Fruit fly (Drosophila melanogaster) whole organism, embryonic: ENCODE results near the gene Eig71Eg.

Experiments used
- CG10543 ChIP-seq: fragments of 200-800 bp; sonication (Bioruptor generic); optimal IDR thresholded peaks from 3 replicates; lab custom pipeline; 2017; ENCODE audit warnings: missing biosample characterization, mild to moderate bottlenecking, missing genetic modification characterization, moderate library complexity
- CG11456 ChIP-seq: fragments of 200-800 bp; sonication (Bioruptor generic); IDR thresholded peaks from 3 replicates; pipeline ENCODE4 v1.3.6; 2022; ENCODE audit warnings: missing biosample characterization, missing genetic modification characterization
- CG11696 ChIP-seq: fragments of 200-800 bp; sonication (Bioruptor generic); IDR thresholded peaks from 2 replicates; pipeline ENCODE4 v1.3.6; 2022; ENCODE audit warnings: missing biosample characterization, missing genetic modification characterization
- CG12236 ChIP-seq: fragments of 200-800 bp; sonication (Bioruptor generic); optimal IDR thresholded peaks from 2 replicates; lab custom pipeline; 2016; ENCODE audit warnings: missing biosample characterization, missing genetic modification characterization
- CG1233 ChIP-seq: fragments of 200-800 bp; sonication (Bioruptor generic); optimal IDR thresholded peaks from 4 replicates; lab custom pipeline; 2018; ENCODE audit warnings: missing biosample characterization, mild to moderate bottlenecking, missing genetic modification characterization
- CG13123 ChIP-seq: fragments of 200-800 bp; sonication (Bioruptor generic); optimal IDR thresholded peaks from 2 replicates; lab custom pipeline; 2016; ENCODE audit warnings: missing biosample characterization, missing genetic modification characterization
- CG1603 ChIP-seq: fragments of 200-800 bp; sonication (Bioruptor generic); optimal IDR thresholded peaks from 2 replicates; lab custom pipeline; 2019; ENCODE audit warnings: missing biosample characterization, mild to moderate bottlenecking, missing genetic modification characterization, moderate library complexity
- CG17612 ChIP-seq: fragments of 200-800 bp; sonication (Bioruptor generic); IDR thresholded peaks from 2 replicates; pipeline ENCODE4 v1.3.6; 2022; ENCODE audit warnings: missing biosample characterization, missing genetic modification characterization
- CG17829 ChIP-seq: fragments of 200-800 bp; optimal IDR thresholded peaks from 2 replicates; lab custom pipeline; 2019; ENCODE audit warnings: missing biosample characterization, mild to moderate bottlenecking, missing genetic modification characterization, moderate library complexity
- CG18764 ChIP-seq: fragments of 200-800 bp; sonication (Bioruptor generic); optimal IDR thresholded peaks from 3 replicates; lab custom pipeline; 2016; ENCODE audit warnings: missing biosample characterization, missing genetic modification characterization
- CG3281 ChIP-seq: fragments of 200-800 bp; sonication (Bioruptor generic); optimal IDR thresholded peaks from 3 replicates; lab custom pipeline; 2017; ENCODE audit warnings: missing biosample characterization, mild to moderate bottlenecking, missing genetic modification characterization
- CG3407 ChIP-seq: fragments of 200-800 bp; sonication (Bioruptor generic); optimal IDR thresholded peaks from 2 replicates; lab custom pipeline; 2018; ENCODE audit warnings: missing biosample characterization, mild to moderate bottlenecking, missing genetic modification characterization
- CG4854 ChIP-seq: fragments of 200-800 bp; sonication (Bioruptor generic); optimal IDR thresholded peaks from 2 replicates; lab custom pipeline; 2016; ENCODE audit warnings: missing biosample characterization, missing genetic modification characterization, inconsistent platforms
- CG5180 ChIP-seq: fragments of 200-800 bp; sonication (Bioruptor generic); optimal IDR thresholded peaks from 3 replicates; lab custom pipeline; 2017; ENCODE audit warnings: missing biosample characterization, missing genetic modification characterization, mild to moderate bottlenecking, moderate library complexity, missing genetic modification reagents
- CG6689 ChIP-seq: fragments of 200-800 bp; sonication (Bioruptor generic); IDR thresholded peaks from 2 replicates; pipeline ENCODE4 v1.3.6; 2022; ENCODE audit warnings: missing biosample characterization, missing genetic modification characterization
- CG7271 ChIP-seq: fragments of 200-800 bp; sonication (Bioruptor generic); optimal IDR thresholded peaks from 2 replicates; lab custom pipeline; 2018; ENCODE audit warnings: missing biosample characterization, mild to moderate bottlenecking, missing genetic modification characterization, moderate library complexity
- CG8290 ChIP-seq, 3 experiments: fragments of 200-800 bp; sonication (Bioruptor generic); optimal IDR thresholded peaks; 2 replicates each; lab custom pipeline; 2016 to 2019; ENCODE audit warnings: missing biosample characterization in 3 of 3, missing genetic modification characterization in 3 of 3, mild to moderate bottlenecking in 2 of 3, moderate library complexity in 1 of 3
- CG9727 ChIP-seq: fragments of 200-800 bp; sonication (Bioruptor generic); optimal IDR thresholded peaks from 3 replicates; lab custom pipeline; 2017; ENCODE audit warnings: missing biosample characterization, mild to moderate bottlenecking, missing genetic modification characterization
- Dad ChIP-seq: fragments of 200-800 bp; sonication (Bioruptor generic); optimal IDR thresholded peaks from 3 replicates; lab custom pipeline; 2016; ENCODE audit warnings: missing biosample characterization, missing genetic modification characterization
- Dbx ChIP-seq: fragments of 200-800 bp; sonication (Bioruptor generic); IDR thresholded peaks from 3 replicates; pipeline ENCODE4 v1.3.6; 2022; ENCODE audit warnings: missing biosample characterization, missing genetic modification characterization
- Dfd ChIP-seq, 2 experiments: fragments of >200 bp; optimal IDR thresholded peaks; 2 replicates each; lab custom pipeline; 2017; ENCODE audit warnings: missing biosample characterization in 2 of 2, missing genetic modification characterization in 2 of 2
- Dref ChIP-seq: fragments of 200-800 bp; sonication (Bioruptor generic); IDR thresholded peaks from 2 replicates; pipeline ENCODE4 v1.3.6; 2022; ENCODE audit warnings: missing biosample characterization, missing genetic modification characterization
- Drgx ChIP-seq: fragments of 200-800 bp; sonication (Bioruptor generic); IDR thresholded peaks from 2 replicates; pipeline ENCODE4 v1.3.6; 2022; ENCODE audit warnings: missing biosample characterization, missing genetic modification characterization
- Eip74EF ChIP-seq, 2 experiments: fragments of 200-800 bp in 1 of 2; fragments of >200 bp in 1 of 2; sonication (Bioruptor generic) in 1 of 2; optimal IDR thresholded peaks; 2 replicates each; lab custom pipeline; 2017 to 2019; ENCODE audit warnings: missing biosample characterization in 2 of 2, missing genetic modification characterization in 2 of 2, mild to moderate bottlenecking in 1 of 2, moderate library complexity in 1 of 2
- HmgZ ChIP-seq: fragments of 200-800 bp; sonication (Bioruptor generic); optimal IDR thresholded peaks from 2 replicates; lab custom pipeline; 2018; ENCODE audit warnings: missing biosample characterization, mild to moderate bottlenecking, missing genetic modification characterization
- Hr3 ChIP-seq: fragments of 200-800 bp; sonication (Bioruptor generic); optimal IDR thresholded peaks from 3 replicates; lab custom pipeline; 2016; ENCODE audit warnings: missing biosample characterization, missing genetic modification characterization
- PHDP ChIP-seq: fragments of 200-800 bp; sonication (Bioruptor generic); optimal IDR thresholded peaks from 3 replicates; lab custom pipeline; 2018; ENCODE audit warnings: missing biosample characterization, mild to moderate bottlenecking, missing genetic modification characterization, moderate library complexity
- Pdp1 ChIP-seq, 2 experiments: fragments of 200-800 bp; sonication (Bioruptor generic); optimal IDR thresholded peaks; 3 replicates each; lab custom pipeline; 2016; ENCODE audit warnings: missing biosample characterization in 2 of 2, missing genetic modification characterization in 2 of 2, mild to moderate bottlenecking in 1 of 2, moderate library complexity in 1 of 2
- Side ChIP-seq: fragments of 200-800 bp; sonication (Bioruptor generic); optimal IDR thresholded peaks from 2 replicates; lab custom pipeline; 2016; ENCODE audit warnings: missing biosample characterization, missing genetic modification characterization
- Stat92E ChIP-seq, 3 experiments: fragments of >200 bp in 2 of 3; fragments of 200-800 bp in 1 of 3; sonication (Bioruptor generic) in 1 of 3; optimal IDR thresholded peaks; 2 replicates each; lab custom pipeline; 2017 to 2019; ENCODE audit warnings: missing biosample characterization in 3 of 3, missing genetic modification characterization in 3 of 3, mild to moderate bottlenecking in 1 of 3, moderate library complexity in 1 of 3
- bsh ChIP-seq, 2 experiments: fragments of 200-800 bp; sonication (Bioruptor generic); optimal IDR thresholded peaks; 2 replicates each; lab custom pipeline; 2017 to 2018; ENCODE audit warnings: mild to moderate bottlenecking in 2 of 2, missing biosample characterization in 2 of 2, missing genetic modification characterization in 2 of 2, moderate library complexity in 1 of 2
- caup ChIP-seq: fragments of 200-800 bp; sonication (Bioruptor generic); optimal IDR thresholded peaks from 3 replicates; lab custom pipeline; 2017; ENCODE audit warnings: missing biosample characterization, mild to moderate bottlenecking, missing genetic modification characterization, moderate library complexity; ENCODE audit not compliant: severe bottlenecking
- crc ChIP-seq: fragments of 200-800 bp; sonication (Bioruptor generic); optimal IDR thresholded peaks from 2 replicates; lab custom pipeline; 2016; ENCODE audit warnings: missing biosample characterization, missing genetic modification characterization
- da ChIP-seq: fragments of 200-800 bp; sonication (Bioruptor generic); optimal IDR thresholded peaks from 2 replicates; lab custom pipeline; 2016; ENCODE audit warnings: missing biosample characterization, missing genetic modification characterization
- dmrt99B ChIP-seq: fragments of 200-800 bp; sonication (Bioruptor generic); optimal IDR thresholded peaks from 2 replicates; lab custom pipeline; 2018; ENCODE audit warnings: missing biosample characterization, mild to moderate bottlenecking, missing genetic modification characterization, moderate library complexity
- dysf ChIP-seq: fragments of 200-800 bp; sonication (Bioruptor generic); IDR thresholded peaks from 3 replicates; pipeline ENCODE4 v1.3.6; 2022; ENCODE audit warnings: missing biosample characterization, missing genetic modification characterization
- fd64A ChIP-seq: fragments of 200-800 bp; sonication (Bioruptor generic); optimal IDR thresholded peaks from 3 replicates; lab custom pipeline; 2018; ENCODE audit warnings: missing biosample characterization, mild to moderate bottlenecking, missing genetic modification characterization
- h ChIP-seq: fragments of >200 bp; optimal IDR thresholded peaks from 2 replicates; lab custom pipeline; 2017
- ham ChIP-seq: fragments of 200-800 bp; sonication (Bioruptor generic); IDR thresholded peaks from 2 replicates; pipeline ENCODE4 v1.3.6; 2022; ENCODE audit warnings: missing biosample characterization, missing genetic modification characterization
- her ChIP-seq: fragments of 200-800 bp; sonication (Bioruptor generic); optimal IDR thresholded peaks from 2 replicates; lab custom pipeline; 2016; ENCODE audit warnings: missing biosample characterization, missing genetic modification characterization
- mam ChIP-seq: fragments of 200-800 bp; sonication (Bioruptor generic); optimal IDR thresholded peaks from 3 replicates; lab custom pipeline; 2016; ENCODE audit warnings: missing biosample characterization, missing genetic modification characterization
- nau ChIP-seq: fragments of 200-800 bp; sonication (Bioruptor generic); optimal IDR thresholded peaks from 3 replicates; lab custom pipeline; 2017; ENCODE audit warnings: missing biosample characterization, mild to moderate bottlenecking, missing genetic modification characterization, missing genetic modification reagents
- rib ChIP-seq: fragments of 200-800 bp; sonication (Bioruptor generic); IDR thresholded peaks from 2 replicates; pipeline ENCODE4 v1.3.6; 2022; ENCODE audit warnings: missing biosample characterization, missing genetic modification characterization
- schlank ChIP-seq: fragments of 200-800 bp; sonication (Bioruptor generic); optimal IDR thresholded peaks from 2 replicates; lab custom pipeline; 2018; ENCODE audit warnings: missing biosample characterization, mild to moderate bottlenecking, missing genetic modification characterization
- scrt ChIP-seq: fragments of 200-800 bp; sonication (Bioruptor generic); optimal IDR thresholded peaks from 2 replicates; lab custom pipeline; 2018; ENCODE audit warnings: missing biosample characterization, mild to moderate bottlenecking, missing genetic modification characterization, moderate library complexity
- ssp ChIP-seq: fragments of 200-800 bp; sonication (Bioruptor generic); IDR thresholded peaks from 2 replicates; pipeline ENCODE4 v1.3.6; 2022; ENCODE audit warnings: missing biosample characterization, missing genetic modification characterization
- tup ChIP-seq: fragments of 200-800 bp; sonication (Bioruptor generic); optimal IDR thresholded peaks from 2 replicates; lab custom pipeline; 2016; ENCODE audit warnings: missing biosample characterization, mild to moderate bottlenecking, missing genetic modification characterization, moderate library complexity
- vvl ChIP-seq: fragments of 200-800 bp; sonication (Bioruptor generic); IDR thresholded peaks from 2 replicates; pipeline ENCODE4 v1.3.6; 2022; ENCODE audit warnings: missing biosample characterization, missing genetic modification characterization
- zf30C ChIP-seq: fragments of 200-800 bp; sonication (Bioruptor generic); optimal IDR thresholded peaks from 3 replicates; lab custom pipeline; 2018; ENCODE audit warnings: missing biosample characterization, mild to moderate bottlenecking, missing genetic modification characterization

Eig71Eg gene

DNA sequence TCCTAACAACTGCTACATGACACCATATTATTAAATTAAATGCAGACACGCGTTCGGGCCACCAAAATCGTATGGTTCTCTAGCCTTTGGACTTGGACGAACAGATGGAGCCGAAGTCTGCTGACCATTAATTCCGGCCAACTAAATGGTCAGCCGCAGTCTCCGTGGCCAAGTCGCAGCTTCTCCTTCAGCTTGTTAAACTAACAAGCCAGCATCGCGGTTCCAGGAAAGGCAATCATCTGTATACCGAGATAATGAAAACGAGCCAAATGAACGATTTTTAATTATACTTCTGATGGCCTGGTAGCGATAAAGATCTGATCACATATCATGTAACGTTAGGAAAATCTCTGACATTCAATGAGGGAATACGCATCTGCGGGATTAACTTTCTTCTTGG lies 12.5 kb downstream of the Eig71Eg start (continued):
- TF ChIP-seq da (GFP tag; lab: Kevin White, UChicago) (no peak), CG3407 (no peak), ssp (GFP tag; lab: Robert Waterston, UW) (no peak), rib (no peak), Side (GFP tag; lab: Kevin White, UChicago) (no peak), Stat92E (GFP tag; optimal IDR thresholded peaks at IDR 0.05; lab: Kevin White, UChicago) (peak in 1 of 3 experiments; percentile 81), mam (GFP tag; lab: Kevin White, UChicago) (no peak), scrt (GFP tag; lab: Kevin White, UChicago) (no peak)

DNA sequence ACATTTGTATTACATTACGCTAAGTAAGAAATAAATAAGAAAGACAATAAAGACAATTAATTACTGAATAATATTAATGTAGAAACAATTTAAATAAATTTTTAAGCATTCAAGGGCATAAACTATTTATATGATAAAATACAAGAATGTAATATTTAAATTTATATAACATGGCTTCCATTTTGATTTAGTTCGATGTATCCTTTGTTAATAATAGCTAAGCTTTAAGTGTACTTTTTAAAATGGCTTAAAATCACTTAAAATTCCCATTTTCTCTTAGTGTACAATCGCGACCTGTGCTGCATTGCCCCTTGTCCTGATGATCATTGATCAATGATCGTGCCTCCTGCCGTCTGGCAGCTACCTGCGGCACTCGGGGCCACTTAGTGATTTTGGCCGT lies 13.0 kb downstream of the Eig71Eg start:
- no peak for TF ChIP-seq CG1233 (GFP tag; lab: Kevin White, UChicago)
- TF ChIP-seq vvl (GFP tag; lab: Robert Waterston, UW) = no peak
- no peak for TF ChIP-seq CG12236
- TF ChIP-seq her (GFP tag; lab: Kevin White, UChicago) = no peak
- TF ChIP-seq CG8290 (GFP tag; optimal IDR thresholded peaks at IDR 0.05; lab: Kevin White, UChicago) = peak; percentile 8
- TF ChIP-seq CG8290 (tag; optimal IDR thresholded peaks at IDR 0.05; lab: Kevin White, UChicago) = no peak
- no peak for TF ChIP-seq HmgZ (tag; lab: Kevin White, UChicago)
- no peak for TF ChIP-seq CG18764 (GFP tag; lab: Kevin White, UChicago)
- no peak for TF ChIP-seq fd64A (GFP tag; lab: Kevin White, UChicago)
- peak; percentile 70 for TF ChIP-seq CG17829 (tag; lab: Kevin White, UChicago)
- no peak for TF ChIP-seq CG1603 (tag; lab: Kevin White, UChicago)
- TF ChIP-seq h = no peak
- no peak for TF ChIP-seq CG7271 (tag; lab: Kevin White, UChicago)
- TF ChIP-seq Dad = no peak
- no peak for TF ChIP-seq Dfd (GFP tag; optimal IDR thresholded peaks at IDR 0.05; lab: Kevin White, UChicago)
- TF ChIP-seq tup (GFP tag; lab: Kevin White, UChicago) = no peak
- no peak for TF ChIP-seq PHDP (tag; lab: Kevin White, UChicago)
- no peak for TF ChIP-seq caup
- no peak for TF ChIP-seq Stat92E (GFP tag; optimal IDR thresholded peaks at IDR 0.05; lab: Kevin White, UChicago)
- no peak for TF ChIP-seq Eip74EF (GFP tag; optimal IDR thresholded peaks at IDR 0.05; lab: Kevin White, UChicago)
- TF ChIP-seq CG17612 = no peak
- no peak for TF ChIP-seq schlank (tag; lab: Kevin White, UChicago)
- TF ChIP-seq CG3281 (GFP tag; lab: Kevin White, UChicago) = no peak
- TF ChIP-seq Drgx (GFP tag; lab: Robert Waterston, UW) = no peak
- peak in 1 of 2 experiments; percentile 18 for TF ChIP-seq bsh (GFP tag; optimal IDR thresholded peaks at IDR 0.05; lab: Kevin White, UChicago)
- TF ChIP-seq dysf (GFP tag; lab: Robert Waterston, UW) = no peak
- TF ChIP-seq Hr3 (GFP tag; lab: Kevin White, UChicago) = peak; percentile 9
- no peak for TF ChIP-seq CG4854 (GFP tag; lab: Kevin White, UChicago)
- TF ChIP-seq CG13123 (GFP tag; lab: Kevin White, UChicago) = no peak
- no peak for TF ChIP-seq Dbx (GFP tag; lab: Robert Waterston, UW)
- no peak for TF ChIP-seq CG11696
- no peak for TF ChIP-seq crc
- no peak for TF ChIP-seq dmrt99B (tag; lab: Kevin White, UChicago)
- no peak for TF ChIP-seq nau
- TF ChIP-seq ham (GFP tag; lab: Robert Waterston, UW) = no peak
- no peak for TF ChIP-seq CG5180 (GFP tag; lab: Kevin White, UChicago)
- no peak for TF ChIP-seq Dref (GFP tag; lab: Robert Waterston, UW)
- peak; percentile 81 for TF ChIP-seq CG9727 (GFP tag; lab: Kevin White, UChicago)
- TF ChIP-seq Pdp1 (GFP tag; optimal IDR thresholded peaks at IDR 0.05; lab: Kevin White, UChicago) = no peak
- TF ChIP-seq CG10543 (GFP tag; lab: Kevin White, UChicago) = no peak
- TF ChIP-seq CG6689 (GFP tag; lab: Robert Waterston, UW) = 0 out of 2 replicates have a peak, but pooled peaks have one; percentile 13
- peak; percentile 83 for TF ChIP-seq zf30C (GFP tag; lab: Kevin White, UChicago)
- no peak for TF ChIP-seq CG11456 (GFP tag; lab: Robert Waterston, UW)
